Fruit fly (Drosophila melanogaster): ENCODE results near the gene RFeSP.

Gene RFeSP

dm6 chr2L:1634099-1634856 lies 20.3 kb upstream of the RFeSP start (continued):
- TF ChIP-seq CG8281 (tag; optimal IDR thresholded peaks at IDR 0.05) (peak; percentile 23), Camta (GFP tag; optimal IDR thresholded peaks at IDR 0.05) (peak; percentile 67), Hmr (GFP tag; optimal IDR thresholded peaks at IDR 0.05) (peak; percentile 87), CG17328 (GFP tag; IDR thresholded peaks at IDR 0.05) (0 out of 2 replicates have a peak, but pooled peaks have one; percentile 5), CrebB (tag; optimal IDR thresholded peaks at IDR 0.05) (peak; percentile 36), prd (optimal IDR thresholded peaks at IDR 0.05) (no peak), prd (GFP tag; IDR thresholded peaks at IDR 0.05) (peak; percentile 74), CG32532 (GFP tag; IDR thresholded peaks at IDR 0.05) (peak; percentile 93), dysf (GFP tag; IDR thresholded peaks at IDR 0.05) (peak; percentile 85), Dad (GFP tag; optimal IDR thresholded peaks at IDR 0.05) (peak; percentile 68), z (GFP tag; IDR thresholded peaks at IDR 0.05) (peak; percentile 73; the same call in 2 of the 3 replicates), sima (GFP tag; optimal IDR thresholded peaks at IDR 0.05) (no peak), kni (GFP tag; optimal IDR thresholded peaks at IDR 0.05) (no peak), CG10366 (GFP tag; IDR thresholded peaks at IDR 0.05) (peak; percentile 49), ap (GFP tag; IDR thresholded peaks at IDR 0.05) (peak; percentile 43; the same call in 1 of the 2 replicates), CG11085 (GFP tag; IDR thresholded peaks at IDR 0.05) (peak; percentile 80), CG30020 (tag; optimal IDR thresholded peaks at IDR 0.05) (no peak), pb (GFP tag; optimal IDR thresholded peaks at IDR 0.05) (peak; percentile 34), Hr39 (optimal IDR thresholded peaks at IDR 0.05) (no peak), ssp (GFP tag; IDR thresholded peaks at IDR 0.05) (peak; percentile 36), mirr (GFP tag; optimal IDR thresholded peaks at IDR 0.05) (peak; percentile 15), vnd (GFP tag; IDR thresholded peaks at IDR 0.05; ENCODE audit: partially characterized antibody) (no peak), hb (GFP tag; IDR thresholded peaks at IDR 0.05; ENCODE audit: partially characterized antibody) (no peak), NC2α (GFP tag; optimal IDR thresholded peaks at IDR 0.05) (no peak), CG3838 (GFP tag; optimal IDR thresholded peaks at IDR 0.05) (peak; percentile 43), pan (optimal IDR thresholded peaks at IDR 0.05) (no peak), pan (GFP tag; optimal IDR thresholded peaks at IDR 0.05 in 1 of 2, IDR thresholded peaks at IDR 0.05 in 1 of 2) (peak in 1 of 2 experiments; percentile 74), Blimp-1 (GFP tag; optimal IDR thresholded peaks at IDR 0.05) (peak; percentile 3), CG15269 (tag; optimal IDR thresholded peaks at IDR 0.05) (peak; percentile 83), schlank (tag; optimal IDR thresholded peaks at IDR 0.05) (peak; percentile 88), crp (GFP tag; optimal IDR thresholded peaks at IDR 0.05) (peak in 1 of 2 experiments; percentile 2), Bteb2 (GFP tag; optimal IDR thresholded peaks at IDR 0.05) (peak; percentile 54), CG17829 (tag; optimal IDR thresholded peaks at IDR 0.05) (peak; percentile 30), CG1024 (GFP tag; IDR thresholded peaks at IDR 0.05) (no peak), CG10321 (GFP tag; IDR thresholded peaks at IDR 0.05) (0 out of 2 replicates have a peak, but pooled peaks have one; percentile 35), CG1792 (GFP tag; optimal IDR thresholded peaks at IDR 0.05) (peak; percentile 57), amos (GFP tag; IDR thresholded peaks at IDR 0.05; ENCODE audit: partially characterized antibody) (no peak), CG6791 (GFP tag; IDR thresholded peaks at IDR 0.05; ENCODE audit: partially characterized antibody) (no peak), CG32767 (GFP tag; IDR thresholded peaks at IDR 0.05) (no peak), Poxn (GFP tag; IDR thresholded peaks at IDR 0.05) (peak; percentile 75), Lpt (GFP tag; optimal IDR thresholded peaks at IDR 0.05) (no peak), tin (GFP tag; optimal IDR thresholded peaks at IDR 0.05) (peak; percentile 47), CG7928 (GFP tag; optimal IDR thresholded peaks at IDR 0.05) (peak; percentile 47), Bdp1 (GFP tag; optimal IDR thresholded peaks at IDR 0.05) (peak; percentile 42), D (optimal IDR thresholded peaks at IDR 0.05) (no peak), D (GFP tag; optimal IDR thresholded peaks at IDR 0.05) (no peak), CG5953 (GFP tag; IDR thresholded peaks at IDR 0.05) (no peak), otp (GFP tag; IDR thresholded peaks at IDR 0.05) (no peak), Rx (GFP tag; IDR thresholded peaks at IDR 0.05) (no peak), CG2202 (tag; optimal IDR thresholded peaks at IDR 0.05) (no peak), sna (GFP tag; IDR thresholded peaks at IDR 0.05; ENCODE audit: partially characterized antibody) (no peak)

Measured in whole organism, embryonic.